Fruit fly (Drosophila melanogaster) whole organism, wandering third instar larva: ENCODE results near the gene CG11811.
A peak's percentile ranks its signal among the peaks of the same experiment; 100 is the strongest.

ENCODE experiments used
- Abd-B ChIP-seq: fragments of >200 bp; optimal IDR thresholded peaks from 2 replicates; lab custom pipeline; 2017; ENCODE audit warnings: missing biosample characterization, missing genetic modification characterization
- CG32264 ChIP-seq: fragments of 200-800 bp; sonication (Bioruptor generic); optimal IDR thresholded peaks from 2 replicates; lab custom pipeline; 2016; ENCODE audit warnings: missing biosample characterization, missing genetic modification characterization
- CG9705 ChIP-seq: fragments of 200-800 bp; sonication (Bioruptor generic); optimal IDR thresholded peaks from 2 replicates; lab custom pipeline; 2018; ENCODE audit warnings: missing biosample characterization, mild to moderate bottlenecking, missing genetic modification characterization
- CrebA ChIP-seq: fragments of 200-800 bp; sonication (Bioruptor generic); optimal IDR thresholded peaks from 2 replicates; lab custom pipeline; 2016; ENCODE audit warnings: missing biosample characterization, mild to moderate bottlenecking, missing genetic modification characterization, borderline replicate concordance
- Dfd ChIP-seq: fragments of >200 bp; optimal IDR thresholded peaks from 2 replicates; lab custom pipeline; 2017; ENCODE audit warnings: missing biosample characterization, missing genetic modification characterization
- Dif ChIP-seq: fragments of 200-275, 200-300 bp; sonication (Bioruptor generic); optimal IDR thresholded peaks from 2 replicates; lab custom pipeline; 2018; ENCODE audit warnings: missing biosample characterization, missing genetic modification characterization; ENCODE audit not compliant: partially characterized antibody
- GATAd ChIP-seq: sonication (Bioruptor generic); optimal IDR thresholded peaks from 2 replicates; lab custom pipeline; 2016; ENCODE audit warnings: missing biosample characterization, missing genetic modification characterization
- HLH106 ChIP-seq: fragments of 200-800 bp; optimal IDR thresholded peaks from 3 replicates; lab custom pipeline; 2019; ENCODE audit warnings: missing biosample characterization, mild to moderate bottlenecking, missing genetic modification characterization, moderate library complexity
- Hnf4 ChIP-seq: fragments of 200-800 bp; sonication (Bioruptor generic); optimal IDR thresholded peaks from 2 replicates; lab custom pipeline; 2016; ENCODE audit warnings: missing biosample characterization, mild to moderate bottlenecking, missing genetic modification characterization
- Hr78 ChIP-seq: fragments of >200 bp; optimal IDR thresholded peaks from 2 replicates; lab custom pipeline; 2017; ENCODE audit warnings: missing biosample characterization, missing genetic modification characterization
- Hr83 ChIP-seq: fragments of 200-300 bp; sonication (Bioruptor generic); optimal IDR thresholded peaks from 2 replicates; lab custom pipeline; 2016; ENCODE audit warnings: missing biosample characterization, mild to moderate bottlenecking, missing genetic modification characterization, moderate library complexity; ENCODE audit not compliant: poor library complexity, severe bottlenecking
- Jra ChIP-seq: sonication (Bioruptor generic); optimal IDR thresholded peaks from 2 replicates; lab custom pipeline; 2016; ENCODE audit warnings: missing biosample characterization, missing genetic modification characterization
- Mio ChIP-seq: sonication (Bioruptor generic); optimal IDR thresholded peaks from 2 replicates; lab custom pipeline; 2016; ENCODE audit warnings: missing biosample characterization, missing genetic modification characterization
- Myc ChIP-seq: fragments of >200 bp; optimal IDR thresholded peaks from 2 replicates; lab custom pipeline; 2017
- N ChIP-seq: fragments of >200 bp; optimal IDR thresholded peaks from 2 replicates; lab custom pipeline; 2018; ENCODE audit warnings: missing biosample characterization, missing external identifiers, missing genetic modification characterization
- OdsH ChIP-seq: fragments of 200-800 bp; sonication (Bioruptor generic); optimal IDR thresholded peaks from 2 replicates; lab custom pipeline; 2016; ENCODE audit warnings: missing biosample characterization, mild to moderate bottlenecking, missing genetic modification characterization
- Rel ChIP-seq, 2 experiments: fragments of 200-800 bp; sonication (Bioruptor generic) in 1 of 2; optimal IDR thresholded peaks; 2 replicates in 1 of 2; 3 replicates in 1 of 2; lab custom pipeline; 2016 to 2019; ENCODE audit warnings: mild to moderate bottlenecking in 2 of 2, missing biosample characterization in 2 of 2, missing genetic modification characterization in 2 of 2, moderate library complexity in 1 of 2
- Sp1 ChIP-seq: fragments of 200-800 bp; sonication (Bioruptor generic); optimal IDR thresholded peaks from 3 replicates; lab custom pipeline; 2019; ENCODE audit warnings: missing biosample characterization, mild to moderate bottlenecking, missing genetic modification characterization, moderate library complexity
- Vsx2 ChIP-seq: fragments of 200-300, 225-300 bp; sonication (Bioruptor generic); optimal IDR thresholded peaks from 2 replicates; lab custom pipeline; 2018; ENCODE audit warnings: missing biosample characterization, missing genetic modification characterization; ENCODE audit not compliant: partially characterized antibody
- br ChIP-seq: fragments of 200-800 bp; sonication (Bioruptor generic); optimal IDR thresholded peaks from 2 replicates; lab custom pipeline; 2016; ENCODE audit warnings: missing biosample characterization, missing genetic modification characterization
- brk ChIP-seq: fragments of 200-800 bp; sonication (Bioruptor generic); optimal IDR thresholded peaks from 2 replicates; lab custom pipeline; 2016; ENCODE audit warnings: missing biosample characterization, mild to moderate bottlenecking, missing genetic modification characterization
- dl ChIP-seq, 2 experiments: fragments of 175-275, 200-275 bp in 1 of 2; fragments of 200-275 bp in 1 of 2; sonication (Bioruptor generic); optimal IDR thresholded peaks; lab custom pipeline; 2018; ENCODE audit warnings: mild to moderate bottlenecking in 2 of 2, missing biosample characterization in 2 of 2, missing genetic modification characterization in 2 of 2, moderate library complexity in 2 of 2; ENCODE audit not compliant: partially characterized antibody in 2 of 2, insufficient read depth in 1 of 2
- dmrt93B ChIP-seq: fragments of 200-800 bp; sonication (Bioruptor generic); optimal IDR thresholded peaks from 2 replicates; lab custom pipeline; 2018; ENCODE audit warnings: missing biosample characterization, mild to moderate bottlenecking, missing genetic modification characterization
- dsf ChIP-seq: sonication (Bioruptor generic); optimal IDR thresholded peaks from 2 replicates; lab custom pipeline; 2016; ENCODE audit warnings: missing biosample characterization, missing genetic modification characterization, borderline replicate concordance
- ey ChIP-seq: fragments of 200-800 bp; sonication (Bioruptor generic); optimal IDR thresholded peaks from 2 replicates; lab custom pipeline; 2016; ENCODE audit warnings: missing biosample characterization, missing genetic modification characterization
- foxo ChIP-seq, 2 experiments: fragments of 200-800 bp; sonication (Bioruptor generic); optimal IDR thresholded peaks; 2 replicates in 1 of 2; 3 replicates in 1 of 2; lab custom pipeline; 2016 to 2017; ENCODE audit warnings: missing biosample characterization in 2 of 2, missing genetic modification characterization in 2 of 2
- fru ChIP-seq: fragments of 200-800 bp; sonication (Bioruptor generic); optimal IDR thresholded peaks from 3 replicates; lab custom pipeline; 2016; ENCODE audit warnings: missing biosample characterization, mild to moderate bottlenecking, missing genetic modification characterization
- h ChIP-seq: fragments of 200-800 bp; sonication (Bioruptor generic); optimal IDR thresholded peaks from 3 replicates; lab custom pipeline; 2016; ENCODE audit warnings: missing biosample characterization, mild to moderate bottlenecking, missing genetic modification characterization
- jim ChIP-seq: fragments of 175-275, 200-325 bp; sonication (Bioruptor generic); optimal IDR thresholded peaks from 2 replicates; lab custom pipeline; 2016; ENCODE audit warnings: missing biosample characterization, mild to moderate bottlenecking, missing genetic modification characterization
- lola ChIP-seq: fragments of >200 bp; optimal IDR thresholded peaks from 2 replicates; lab custom pipeline; 2017; ENCODE audit warnings: missing biosample characterization, missing genetic modification characterization
- pan ChIP-seq: fragments of >200 bp; optimal IDR thresholded peaks from 2 replicates; lab custom pipeline; 2017
- psq ChIP-seq: fragments of 200-800 bp; sonication (Bioruptor generic); optimal IDR thresholded peaks from 3 replicates; lab custom pipeline; 2017; ENCODE audit warnings: missing biosample characterization, mild to moderate bottlenecking, missing genetic modification characterization, moderate library complexity
- rgr ChIP-seq: fragments of 200-800 bp; sonication (Bioruptor generic); optimal IDR thresholded peaks from 3 replicates; lab custom pipeline; 2016; ENCODE audit warnings: missing biosample characterization, mild to moderate bottlenecking, missing genetic modification characterization
- sage ChIP-seq: fragments of 200-800 bp; sonication (Bioruptor generic); optimal IDR thresholded peaks from 2 replicates; lab custom pipeline; 2016; ENCODE audit warnings: missing biosample characterization, mild to moderate bottlenecking, missing genetic modification characterization
- sv ChIP-seq: fragments of 200-800 bp; sonication (Bioruptor generic); optimal IDR thresholded peaks from 3 replicates; lab custom pipeline; 2016; ENCODE audit warnings: missing biosample characterization, missing genetic modification characterization
- tai ChIP-seq: sonication (Bioruptor generic); optimal IDR thresholded peaks from 2 replicates; lab custom pipeline; 2016; ENCODE audit warnings: missing biosample characterization, missing genetic modification characterization
- usp ChIP-seq: fragments of >200 bp; optimal IDR thresholded peaks from 2 replicates; lab custom pipeline; 2017; ENCODE audit warnings: missing biosample characterization, missing genetic modification characterization
- woc ChIP-seq: sonication (Bioruptor generic); optimal IDR thresholded peaks from 2 replicates; lab custom pipeline; 2016; ENCODE audit warnings: missing biosample characterization, mild to moderate bottlenecking, missing genetic modification characterization

The CG11811 gene

DNA sequence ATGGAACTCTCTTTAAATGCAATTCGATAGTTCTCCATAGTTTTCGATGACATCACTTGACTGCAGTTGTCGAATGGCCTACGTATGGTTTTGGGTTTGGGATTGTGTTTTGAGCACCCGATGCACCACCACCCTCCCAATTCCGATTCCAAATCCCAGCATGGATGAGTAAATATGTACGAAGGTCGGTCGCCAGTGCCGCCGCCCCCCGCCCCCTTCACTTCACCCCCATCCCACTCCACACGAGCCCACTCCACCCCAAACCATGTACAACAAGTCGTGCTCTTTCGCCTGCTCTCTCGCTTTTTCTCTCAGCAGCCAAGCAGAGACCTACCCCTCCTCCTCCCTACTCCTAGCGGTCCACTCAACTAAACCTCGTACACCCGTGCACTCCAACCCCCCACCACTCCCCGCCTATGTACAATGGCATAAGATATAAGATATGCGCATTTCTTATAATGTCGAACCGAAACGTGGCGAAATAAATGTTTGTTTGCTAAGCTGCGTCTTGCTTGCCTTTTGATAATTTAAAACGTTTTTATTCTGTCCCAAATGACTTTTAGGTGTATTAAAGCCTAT is 10.0 kb upstream of the CG11811 start:
- TF ChIP-seq psq (GFP tag; lab: Kevin White, UChicago) (peak; percentile 20), tai (GFP tag; lab: Kevin White, UChicago) (no peak), foxo (GFP tag; optimal IDR thresholded peaks at IDR 0.05; lab: Kevin White, UChicago) (peak in 1 of 2 experiments; percentile 38), Sp1 (GFP tag; lab: Kevin White, UChicago) (peak; percentile 24), Mio (GFP tag; lab: Kevin White, UChicago) (no peak), Rel (GFP tag; optimal IDR thresholded peaks at IDR 0.05; lab: Kevin White, UChicago) (no peak), Rel (tag; optimal IDR thresholded peaks at IDR 0.05; lab: Kevin White, UChicago) (peak; percentile 22), pan (lab: Kevin White, UChicago) (no peak), Myc (no peak), OdsH (no peak), dmrt93B (no peak), GATAd (no peak), HLH106 (tag; lab: Kevin White, UChicago) (peak; percentile 21), Abd-B (GFP tag; lab: Kevin White, UChicago) (no peak), sv (GFP tag; lab: Kevin White, UChicago) (no peak), jim (GFP tag; lab: Kevin White, UChicago) (no peak), fru (no peak), rgr (no peak), Dfd (GFP tag; lab: Kevin White, UChicago) (no peak), Hr83 (peak; percentile 16), Hr78 (no peak), Dif (GFP tag; lab: Kevin White, UChicago) (peak; percentile 39), dl (GFP tag; optimal IDR thresholded peaks at IDR 0.05; lab: Kevin White, UChicago; ENCODE audit: insufficient read depth in 1 of 2, partially characterized antibody in 2 of 2) (no peak), ey (GFP tag; lab: Kevin White, UChicago) (no peak), Vsx2 (GFP tag; lab: Kevin White, UChicago) (no peak), lola (GFP tag; lab: Kevin White, UChicago) (no peak), brk (no peak), sage (no peak)

DNA sequence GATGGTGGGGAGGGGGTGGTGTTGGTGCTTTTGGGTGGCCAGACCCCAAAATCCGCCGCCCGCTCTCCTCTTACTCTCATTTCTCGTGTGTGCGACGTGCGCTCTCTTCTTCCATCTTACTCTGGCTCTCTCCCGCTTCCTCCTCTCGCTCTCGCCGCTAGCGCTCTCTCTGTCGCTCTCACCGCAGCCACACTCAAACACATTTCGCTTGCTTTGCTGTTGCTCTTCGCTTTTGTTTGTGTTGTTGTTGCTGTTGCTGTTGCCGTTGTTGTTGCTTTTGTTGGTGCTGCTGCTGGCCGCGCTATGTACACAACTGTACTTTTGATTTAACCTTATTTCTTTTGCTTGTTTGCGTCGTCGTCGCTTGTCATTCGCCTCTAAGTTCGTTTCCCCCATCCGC is 9.0 kb upstream of the CG11811 start:
- no peak for TF ChIP-seq Jra (GFP tag; lab: Kevin White, UChicago)
- no peak for TF ChIP-seq lola (GFP tag; lab: Kevin White, UChicago)
- no peak for TF ChIP-seq Hr83
- TF ChIP-seq psq (GFP tag; lab: Kevin White, UChicago): peak; percentile 76
- TF ChIP-seq OdsH: no peak
- TF ChIP-seq GATAd: no peak
- no peak for TF ChIP-seq pan (lab: Kevin White, UChicago)
- peak; percentile 11 for TF ChIP-seq sage
- TF ChIP-seq Vsx2 (GFP tag; lab: Kevin White, UChicago): no peak
- no peak for TF ChIP-seq dsf (GFP tag; lab: Kevin White, UChicago)
- TF ChIP-seq Hr78: no peak
- no peak for TF ChIP-seq Mio (GFP tag; lab: Kevin White, UChicago)
- no peak for TF ChIP-seq jim (GFP tag; lab: Kevin White, UChicago)
- TF ChIP-seq sv (GFP tag; lab: Kevin White, UChicago): no peak
- no peak for TF ChIP-seq brk
- peak; percentile 2 for TF ChIP-seq Sp1 (GFP tag; lab: Kevin White, UChicago)
- TF ChIP-seq dmrt93B: no peak
- TF ChIP-seq Dif (GFP tag; lab: Kevin White, UChicago): peak; percentile 95
- TF ChIP-seq HLH106 (tag; lab: Kevin White, UChicago): no peak
- peak; percentile 57 for TF ChIP-seq Dfd (GFP tag; lab: Kevin White, UChicago)
- TF ChIP-seq woc (GFP tag; lab: Kevin White, UChicago): no peak
- no peak for TF ChIP-seq Rel (GFP tag; optimal IDR thresholded peaks at IDR 0.05; lab: Kevin White, UChicago)
- peak; percentile 12 for TF ChIP-seq Rel (tag; optimal IDR thresholded peaks at IDR 0.05; lab: Kevin White, UChicago)
- no peak for TF ChIP-seq fru
- no peak for TF ChIP-seq ey (GFP tag; lab: Kevin White, UChicago)
- TF ChIP-seq br: peak; percentile 60
- no peak for TF ChIP-seq CrebA (GFP tag; lab: Kevin White, UChicago)
- TF ChIP-seq usp (GFP tag; lab: Kevin White, UChicago): no peak
- peak; percentile 83 to 92 for TF ChIP-seq dl (GFP tag; optimal IDR thresholded peaks at IDR 0.05; lab: Kevin White, UChicago; ENCODE audit: insufficient read depth in 1 of 2, partially characterized antibody in 2 of 2)
- TF ChIP-seq foxo (GFP tag; optimal IDR thresholded peaks at IDR 0.05; lab: Kevin White, UChicago): no peak
- TF ChIP-seq h: peak; percentile 57
- TF ChIP-seq rgr: peak; percentile 5
- TF ChIP-seq CG32264 (GFP tag; lab: Kevin White, UChicago): no peak
- no peak for TF ChIP-seq CG9705 (GFP tag; lab: Kevin White, UChicago)
- no peak for TF ChIP-seq tai (GFP tag; lab: Kevin White, UChicago)
- no peak for TF ChIP-seq N (GFP tag; lab: Kevin White, UChicago)
- TF ChIP-seq Myc: no peak
- no peak for TF ChIP-seq Abd-B (GFP tag; lab: Kevin White, UChicago)
- no peak for TF ChIP-seq Hnf4 (GFP tag; lab: Kevin White, UChicago)
- TF ChIP-seq, all 38 proteins: peak for 10
